Fruit fly (Drosophila melanogaster): Measurements from ENCODE around the gene PlexB.

PlexB gene

dm6 chr4:58896-59525, 15.4 kb upstream of the PlexB start (continued):
- TF ChIP-seq CG11723 (GFP tag; optimal IDR thresholded peaks at IDR 0.05), result peak; percentile 12
- TF ChIP-seq zf30C (GFP tag; optimal IDR thresholded peaks at IDR 0.05), result peak; percentile 82
- TF ChIP-seq Xrp1 (GFP tag; IDR thresholded peaks at IDR 0.05), result peak; percentile 40
- no peak for TF ChIP-seq HmgD (GFP tag; optimal IDR thresholded peaks at IDR 0.05)
- TF ChIP-seq exex (tag; optimal IDR thresholded peaks at IDR 0.05), result peak; percentile 12
- peak; percentile 61 for TF ChIP-seq nom (GFP tag; optimal IDR thresholded peaks at IDR 0.05)
- no peak for TF ChIP-seq CG3163 (GFP tag; optimal IDR thresholded peaks at IDR 0.05)
- peak; percentile 42 for TF ChIP-seq Nf-YC (tag; optimal IDR thresholded peaks at IDR 0.05)
- no peak for TF ChIP-seq pzg (GFP tag; optimal IDR thresholded peaks at IDR 0.05)
- peak; percentile 99 for TF ChIP-seq pros (GFP tag; optimal IDR thresholded peaks at IDR 0.05)
- no peak for TF ChIP-seq ssp (GFP tag; IDR thresholded peaks at IDR 0.05)
- TF ChIP-seq CG10543 (GFP tag; optimal IDR thresholded peaks at IDR 0.05), result peak; percentile 50
- no peak for TF ChIP-seq gem (tag; optimal IDR thresholded peaks at IDR 0.05)
- TF ChIP-seq br (optimal IDR thresholded peaks at IDR 0.05), result no peak
- no peak for TF ChIP-seq CG31388 (GFP tag; optimal IDR thresholded peaks at IDR 0.05)
- TF ChIP-seq sens (GFP tag), result peak; percentile 67
- TF ChIP-seq CG13775 (GFP tag; optimal IDR thresholded peaks at IDR 0.05), result peak; percentile 35
- peak; percentile 81 for TF ChIP-seq Kr (GFP tag; optimal IDR thresholded peaks at IDR 0.05)
- peak; percentile 96 for TF ChIP-seq CG2199 (GFP tag; IDR thresholded peaks at IDR 0.05)
- TF ChIP-seq CG6683 (GFP tag; optimal IDR thresholded peaks at IDR 0.05), result no peak
- TF ChIP-seq onecut (GFP tag; IDR thresholded peaks at IDR 0.05), result no peak
- no peak for TF ChIP-seq Hr51 (GFP tag; optimal IDR thresholded peaks at IDR 0.05)
- peak; percentile 91 for TF ChIP-seq zen (tag; optimal IDR thresholded peaks at IDR 0.05)
- no peak for TF ChIP-seq Mes4 (GFP tag; optimal IDR thresholded peaks at IDR 0.05)
- TF ChIP-seq Ptx1 (GFP tag; IDR thresholded peaks at IDR 0.05), result no peak
- TF ChIP-seq en (GFP tag; optimal IDR thresholded peaks at IDR 0.05), result peak; percentile 27
- TF ChIP-seq Poxn (GFP tag; IDR thresholded peaks at IDR 0.05), result no peak
- TF ChIP-seq CG33213 (GFP tag; optimal IDR thresholded peaks at IDR 0.05), result no peak
- TF ChIP-seq CG12299 (tag; optimal IDR thresholded peaks at IDR 0.05), result peak; percentile 9
- peak in 1 of 3 experiments; percentile 97 for TF ChIP-seq Stat92E (GFP tag; optimal IDR thresholded peaks at IDR 0.05)
- TF ChIP-seq vvl (GFP tag; IDR thresholded peaks at IDR 0.05), result no peak
- peak; percentile 38 for TF ChIP-seq CG1233 (GFP tag; optimal IDR thresholded peaks at IDR 0.05)
- peak; percentile 20 for TF ChIP-seq CG17385 (GFP tag; optimal IDR thresholded peaks at IDR 0.05)
- no peak for TF ChIP-seq stwl (tag; optimal IDR thresholded peaks at IDR 0.05)
- no peak for TF ChIP-seq E2f2 (GFP tag; IDR thresholded peaks at IDR 0.05)
- peak; percentile 43 for TF ChIP-seq oc (tag; optimal IDR thresholded peaks at IDR 0.05)
- no peak for TF ChIP-seq pho (GFP tag; optimal IDR thresholded peaks at IDR 0.05)
- TF ChIP-seq insv (GFP tag; optimal IDR thresholded peaks at IDR 0.05), result peak in 1 of 2 experiments; percentile 11
- no peak for TF ChIP-seq chif (GFP tag; optimal IDR thresholded peaks at IDR 0.05)
- TF ChIP-seq vfl (GFP tag; optimal IDR thresholded peaks at IDR 0.05), result no peak
- no peak for TF ChIP-seq CG14014 (GFP tag; IDR thresholded peaks at IDR 0.05)
- TF ChIP-seq disco-r (GFP tag; optimal IDR thresholded peaks at IDR 0.05), result no peak
- TF ChIP-seq CG7987 (GFP tag; optimal IDR thresholded peaks at IDR 0.05), result peak; percentile 33
- TF ChIP-seq MBD-R2 (GFP tag; IDR thresholded peaks at IDR 0.05), result peak; percentile 29; the same call in 1 of the 2 replicates
- no peak for TF ChIP-seq CG8281 (tag; optimal IDR thresholded peaks at IDR 0.05)
- no peak for TF ChIP-seq CG18619 (GFP tag; optimal IDR thresholded peaks at IDR 0.05)
- TF ChIP-seq danr (GFP tag; IDR thresholded peaks at IDR 0.05), result no peak
- TF ChIP-seq nau (GFP tag; optimal IDR thresholded peaks at IDR 0.05), result peak; percentile 49
- peak; percentile 65 for TF ChIP-seq ash1 (GFP tag; optimal IDR thresholded peaks at IDR 0.05)
- TF ChIP-seq Bteb2 (GFP tag; optimal IDR thresholded peaks at IDR 0.05), result no peak
